Fruit fly (Drosophila melanogaster): ENCODE results near the gene CG1113.

The CG1113 gene

DNA sequence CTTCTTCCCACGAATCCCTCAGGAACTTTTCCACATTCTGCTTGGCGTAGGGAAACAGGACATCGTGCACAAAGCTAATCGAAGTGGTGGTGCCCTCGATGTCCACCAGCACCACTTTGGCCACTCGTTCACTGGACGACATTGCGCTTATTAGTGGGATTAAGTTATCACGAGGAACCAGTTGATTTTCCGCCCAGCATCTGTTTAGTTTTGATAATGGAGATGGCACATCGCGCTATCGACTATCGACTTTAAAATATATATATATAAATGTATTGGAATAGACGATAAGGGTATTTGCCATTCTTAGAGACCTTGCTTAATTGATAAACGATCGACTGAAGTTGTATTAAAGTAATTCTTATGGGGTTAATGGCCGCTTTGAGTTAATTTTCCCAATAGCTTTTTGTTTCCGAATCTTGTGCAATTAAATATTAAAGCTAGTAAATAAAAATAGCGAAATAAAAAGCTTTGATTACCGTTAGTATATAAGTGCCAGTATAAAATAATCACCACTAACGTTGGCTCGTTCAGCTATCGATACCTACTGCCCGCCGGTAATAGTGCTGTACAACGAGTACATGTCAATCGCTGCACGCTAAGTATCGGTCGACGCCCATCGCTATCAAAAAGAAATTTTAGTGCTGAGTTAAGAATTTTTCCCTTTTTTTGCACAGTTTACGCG lies 3.7 kb downstream of the CG1113 start, which contains the start of the genes Enoph and Hph (continued):
- TF ChIP-seq Camta (GFP tag; optimal IDR thresholded peaks at IDR 0.05) (peak; percentile 54), CG4360 (GFP tag; IDR thresholded peaks at IDR 0.05) (no peak), gfzf (GFP tag; optimal IDR thresholded peaks at IDR 0.05) (no peak), tap (tag; optimal IDR thresholded peaks at IDR 0.05) (peak; percentile 53), CG13624 (GFP tag; optimal IDR thresholded peaks at IDR 0.05) (peak; percentile 71), Sry-δ (GFP tag; optimal IDR thresholded peaks at IDR 0.05) (peak; percentile 97), nau (GFP tag; optimal IDR thresholded peaks at IDR 0.05) (no peak), CG2678 (tag; optimal IDR thresholded peaks at IDR 0.05) (peak; percentile 79), pan (optimal IDR thresholded peaks at IDR 0.05) (no peak), pan (GFP tag; optimal IDR thresholded peaks at IDR 0.05 in 1 of 2, IDR thresholded peaks at IDR 0.05 in 1 of 2) (peak in 1 of 2 experiments; percentile 42), Lhr (GFP tag; optimal IDR thresholded peaks at IDR 0.05) (peak; percentile 7), CG7357 (GFP tag; IDR thresholded peaks at IDR 0.05) (peak; percentile 73), CG3847 (GFP tag; IDR thresholded peaks at IDR 0.05) (peak; percentile 57), mirr (GFP tag; optimal IDR thresholded peaks at IDR 0.05) (no peak), Vsx1 (GFP tag; optimal IDR thresholded peaks at IDR 0.05) (peak; percentile 50), CG14441 (GFP tag; IDR thresholded peaks at IDR 0.05) (peak; percentile 54), Sox102F (GFP tag; optimal IDR thresholded peaks at IDR 0.05) (peak; percentile 63), CG10959 (GFP tag; IDR thresholded peaks at IDR 0.05) (no peak), CG9437 (GFP tag; optimal IDR thresholded peaks at IDR 0.05) (peak; percentile 61), tx (GFP tag; optimal IDR thresholded peaks at IDR 0.05) (peak; percentile 51), Elba2 (GFP tag; optimal IDR thresholded peaks at IDR 0.05) (peak; percentile 42), CG14014 (GFP tag; IDR thresholded peaks at IDR 0.05) (no peak), CG11696 (GFP tag; IDR thresholded peaks at IDR 0.05) (no peak), CG9876 (GFP tag; optimal IDR thresholded peaks at IDR 0.05) (peak; percentile 11), CG17802 (tag; optimal IDR thresholded peaks at IDR 0.05) (no peak), Med (GFP tag) (peak; percentile 88), CG15514 (GFP tag; optimal IDR thresholded peaks at IDR 0.05) (peak; percentile 94), Hmr (GFP tag; optimal IDR thresholded peaks at IDR 0.05) (peak; percentile 67), tin (GFP tag; optimal IDR thresholded peaks at IDR 0.05) (peak; percentile 69), CG15073 (GFP tag; optimal IDR thresholded peaks at IDR 0.05) (no peak), CG9797 (GFP tag; optimal IDR thresholded peaks at IDR 0.05) (peak; percentile 35), corto (GFP tag; optimal IDR thresholded peaks at IDR 0.05) (peak; percentile 70), CG10267 (tag; optimal IDR thresholded peaks at IDR 0.05) (peak; percentile 90), toy (GFP tag; IDR thresholded peaks at IDR 0.05) (no peak), lbe (GFP tag; optimal IDR thresholded peaks at IDR 0.05) (peak; percentile 44), CG2116 (GFP tag; optimal IDR thresholded peaks at IDR 0.05) (peak; percentile 69), CG11093 (GFP tag; IDR thresholded peaks at IDR 0.05) (peak; percentile 54; the same call in 1 of the 3 replicates), her (GFP tag; optimal IDR thresholded peaks at IDR 0.05) (peak; percentile 36), CG2120 (GFP tag; optimal IDR thresholded peaks at IDR 0.05) (peak; percentile 77), BtbVII (GFP tag; optimal IDR thresholded peaks at IDR 0.05) (peak; percentile 47), sqz (GFP tag; optimal IDR thresholded peaks at IDR 0.05) (no peak), unc-4 (GFP tag; IDR thresholded peaks at IDR 0.05; ENCODE audit: partially characterized antibody) (peak; percentile 71; the same call in 1 of the 2 replicates), Ets65A (GFP tag) (peak; percentile 95), fru (optimal IDR thresholded peaks at IDR 0.05) (no peak), Poxn (GFP tag; IDR thresholded peaks at IDR 0.05) (no peak), ttk (GFP tag; IDR thresholded peaks at IDR 0.05) (no peak; the same call in 1 of the 2 replicates), Atf-2 (GFP tag; optimal IDR thresholded peaks at IDR 0.05) (peak; percentile 1), crp (GFP tag; optimal IDR thresholded peaks at IDR 0.05) (peak in 1 of 2 experiments; percentile 55), CG12236 (GFP tag; optimal IDR thresholded peaks at IDR 0.05) (no peak), CG6272 (GFP tag; IDR thresholded peaks at IDR 0.05) (0 out of 2 replicates have a peak, but pooled peaks have one; percentile 39)

Data from whole organism, embryonic.